Worm (Caenorhabditis elegans) whole organism, L4 larva: ENCODE measurements around the gene scl-2.

Experiments
- aly-2 ChIP-seq: sonication (generic microtip); optimal IDR thresholded peaks from 2 replicates; lab custom pipeline; 2018; ENCODE audit warnings: missing biosample characterization, missing genetic modification characterization
- unc-62 ChIP-seq, 3 experiments: fragments of 150-350 bp in 1 of 3; sonication (generic microtip); optimal IDR thresholded peaks in 2 of 3; peaks in 1 of 3; 1 replicate in 1 of 3; 2 replicates in 2 of 3; lab custom pipeline; 2014 to 2017; ENCODE audit warnings: missing biosample characterization in 3 of 3, missing genetic modification characterization in 3 of 3, missing genetic modification reagents in 3 of 3, missing genotype in 1 of 3

DNA sequence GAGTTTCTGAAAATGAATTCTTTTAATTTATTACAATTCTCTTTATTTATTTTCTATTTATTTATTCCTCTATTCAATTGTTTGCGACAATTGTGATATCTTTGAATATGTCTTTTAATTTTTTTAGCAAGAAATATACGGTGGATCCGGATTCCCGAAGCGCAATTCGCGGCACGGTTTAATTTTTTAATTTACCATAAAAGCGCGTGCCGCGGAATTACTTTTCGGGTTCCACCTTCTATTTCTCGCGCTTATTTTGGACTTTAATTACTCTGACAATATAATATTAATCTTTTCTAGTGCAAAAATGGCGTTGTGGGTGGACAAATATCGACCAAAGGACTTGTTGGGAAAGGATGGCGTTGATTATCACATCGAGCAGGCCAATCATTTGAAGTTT is 38.0 kb downstream of the scl-2 start, which contains the start of gene rfc-3:
- TF ChIP-seq aly-2, result no peak
- TF ChIP-seq unc-62 (GFP tag; optimal IDR thresholded peaks at IDR 0.05 in 1 of 2; lab: Kevin White, UChicago), result no peak
- TF ChIP-seq unc-62 (tag; optimal IDR thresholded peaks at IDR 0.05; lab: Kevin White, UChicago), result no peak
